Worm (Caenorhabditis elegans) whole organism, midembryonic: Measurements from ENCODE around the gene W01G7.4.

ENCODE experiments used
- T22C8.4 ChIP-seq: fragments of 200-800 bp; sonication (Bioruptor generic); IDR thresholded peaks from 2 replicates; pipeline ENCODE4 v1.3.6; 2022; ENCODE audit warnings: missing genetic modification characterization, missing compliant biosample characterization
- cog-1 ChIP-seq: sonication (generic microtip); optimal IDR thresholded peaks from 2 replicates; lab custom pipeline; 2016; ENCODE audit warnings: missing genetic modification characterization, missing compliant biosample characterization
- flt-1 ChIP-seq: fragments of 200-800 bp; sonication (Bioruptor generic); IDR thresholded peaks from 2 replicates; pipeline ENCODE4 v1.3.6; 2022; ENCODE audit warnings: missing genetic modification characterization, missing compliant biosample characterization
- med-1 ChIP-seq: sonication (generic microtip); optimal IDR thresholded peaks from 2 replicates; lab custom pipeline; 2017; ENCODE audit warnings: missing genetic modification characterization, mild to moderate bottlenecking, missing compliant biosample characterization, antibody characterized with exemption, missing genetic modification reagents; ENCODE audit not compliant: insufficient read depth

DNA sequence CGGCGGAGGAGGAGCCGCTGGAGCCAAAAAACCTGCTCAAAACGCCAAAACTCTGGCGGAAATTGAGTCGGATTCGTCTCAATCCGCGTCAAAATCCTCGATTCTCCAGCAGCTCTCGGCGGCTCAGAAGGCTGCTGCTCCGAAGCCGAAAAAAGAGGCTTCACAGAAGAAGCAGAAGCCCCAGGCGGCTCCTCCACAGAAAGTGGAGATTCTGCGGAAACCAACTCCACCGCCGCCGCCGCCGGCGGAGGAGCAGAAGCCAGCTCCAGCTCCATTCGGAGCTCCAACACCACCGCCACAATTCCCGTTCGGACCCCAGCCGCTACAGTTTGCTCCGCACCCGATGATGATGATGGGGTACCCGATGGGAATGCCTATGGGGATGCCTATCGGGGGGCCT lies 26.4 kb downstream of the W01G7.4 start:
- no peak for TF ChIP-seq flt-1
- no peak for TF ChIP-seq cog-1 (tag; lab: Kevin White, UChicago)
- TF ChIP-seq T22C8.4 (GFP tag; lab: Robert Waterston, UW), result no peak
- TF ChIP-seq med-1 (GFP tag; lab: Kevin White, UChicago), result no peak
